Worm (Caenorhabditis elegans) whole organism, L2 larva: Measurements from ENCODE around the gene C10C5.3.

Experiments
- aly-2 ChIP-seq: fragments of 150-350 bp; optimal IDR thresholded peaks from 2 replicates; lab custom pipeline; 2014; ENCODE audit warnings: missing biosample characterization, missing genetic modification characterization
- ceh-82 ChIP-seq: fragments of 150-350 bp; optimal IDR thresholded peaks from 2 replicates; lab custom pipeline; 2014; ENCODE audit warnings: missing biosample characterization, missing genetic modification characterization
- egl-27 ChIP-seq: sonication (generic microtip); optimal IDR thresholded peaks from 3 replicates; lab custom pipeline; 2017; ENCODE audit warnings: missing biosample characterization, missing genetic modification reagents, missing genetic modification characterization
- nhr-11 ChIP-seq: fragments of 150-350 bp; optimal IDR thresholded peaks from 2 replicates; lab custom pipeline; 2014; ENCODE audit warnings: missing biosample characterization, missing genetic modification characterization
- nhr-12 ChIP-seq: fragments of 150-350 bp; optimal IDR thresholded peaks from 2 replicates; lab custom pipeline; 2014; ENCODE audit warnings: missing biosample characterization, missing genetic modification characterization
- nhr-237 ChIP-seq: fragments of 150-350 bp; optimal IDR thresholded peaks from 2 replicates; lab custom pipeline; 2014; ENCODE audit warnings: missing biosample characterization, missing genetic modification characterization
- unc-39 ChIP-seq: fragments of 150-350 bp; optimal IDR thresholded peaks from 2 replicates; lab custom pipeline; 2014; ENCODE audit warnings: missing biosample characterization, missing genetic modification characterization

DNA sequence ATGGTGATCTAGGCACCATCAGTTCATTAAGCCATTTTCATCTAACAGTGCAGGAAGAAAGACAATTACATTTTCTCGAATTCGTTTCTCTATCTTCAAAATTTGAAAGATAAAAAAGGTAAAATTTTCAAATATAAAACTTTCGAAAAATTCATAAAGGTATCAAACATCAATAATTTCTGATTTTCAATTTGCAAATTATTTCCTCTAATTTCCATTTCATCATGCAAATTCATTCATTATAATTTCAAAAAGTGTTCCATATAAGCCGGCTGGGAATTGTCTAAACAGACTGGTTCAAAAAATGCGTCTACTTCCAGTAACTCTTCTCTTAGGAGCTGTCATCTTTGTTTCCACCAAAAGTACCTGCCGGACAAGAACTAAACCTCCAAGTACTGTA lies 46.9 kb upstream of the C10C5.3 start, which contains the start of gene clec-183:
- TF ChIP-seq egl-27 (tag; lab: Kevin White, UChicago), result no peak
- no peak for TF ChIP-seq unc-39 (tag; lab: Kevin White, UChicago)
- TF ChIP-seq nhr-11 (tag; lab: Kevin White, UChicago), result no peak
- no peak for TF ChIP-seq aly-2 (tag; lab: Kevin White, UChicago)
- no peak for TF ChIP-seq nhr-237 (tag; lab: Kevin White, UChicago)
- TF ChIP-seq ceh-82 (tag; lab: Kevin White, UChicago), result no peak
- no peak for TF ChIP-seq nhr-12 (tag; lab: Kevin White, UChicago)
